Worm (Caenorhabditis elegans) whole organism, L4/young adult: ENCODE data around the gene C46F9.5.

Experiments
- W03F9.2 ChIP-seq: fragments of 150-350 bp; optimal IDR thresholded peaks from 2 replicates; lab custom pipeline; 2014; ENCODE audit warnings: missing biosample characterization, missing genetic modification characterization
- him-1 ChIP-seq: sonication (generic microtip); optimal IDR thresholded peaks from 2 replicates; lab custom pipeline; 2016; ENCODE audit warnings: missing genotype, missing genetic modification reagents, missing genetic modification characterization, missing compliant biosample characterization

- TF ChIP-seq him-1 (no peak), W03F9.2 (tag; lab: Kevin White, UChicago) (no peak)
Measured at ce11 chrII:1889071-1889470, 6.3 kb upstream of the C46F9.5 start, which contains the start of gene math-8.
